Fruit fly (Drosophila melanogaster) whole organism, embryonic: ENCODE measurements around the gene TfAP-2.

Experiments used
- B-H2 ChIP-seq: fragments of 200-800 bp; sonication (Bioruptor generic); optimal IDR thresholded peaks from 2 replicates; lab custom pipeline; 2018; ENCODE audit warnings: missing biosample characterization, mild to moderate bottlenecking, missing genetic modification characterization
- Bgb ChIP-seq: fragments of 200-800 bp; sonication (Bioruptor generic); IDR thresholded peaks from 2 replicates; pipeline ENCODE4 v1.3.6; 2022; ENCODE audit warnings: missing biosample characterization, missing genetic modification characterization; ENCODE audit not compliant: partially characterized antibody
- CG10959 ChIP-seq: fragments of 200-800 bp; sonication (Bioruptor generic); IDR thresholded peaks from 2 replicates; pipeline ENCODE4 v1.3.6; 2022; ENCODE audit warnings: missing biosample characterization, missing genetic modification characterization
- CG11398 ChIP-seq: fragments of 200-800 bp; sonication (Bioruptor generic); optimal IDR thresholded peaks from 2 replicates; lab custom pipeline; 2016; ENCODE audit warnings: missing biosample characterization, missing genetic modification characterization
- CG14050 ChIP-seq: fragments of 200-800 bp; sonication (Bioruptor generic); IDR thresholded peaks from 3 replicates; pipeline ENCODE4 v1.3.6; 2022; ENCODE audit warnings: missing biosample characterization, missing genetic modification characterization
- CG15011 ChIP-seq: fragments of 200-800 bp; sonication (Bioruptor generic); optimal IDR thresholded peaks from 3 replicates; lab custom pipeline; 2018; ENCODE audit warnings: missing biosample characterization, mild to moderate bottlenecking, missing genetic modification characterization
- CG1529 ChIP-seq: fragments of 200-800 bp; sonication (Bioruptor generic); optimal IDR thresholded peaks from 3 replicates; lab custom pipeline; 2018; ENCODE audit warnings: missing biosample characterization, missing genetic modification characterization
- CG15601 ChIP-seq: fragments of 200-800 bp; sonication (Bioruptor generic); optimal IDR thresholded peaks from 3 replicates; lab custom pipeline; 2019; ENCODE audit warnings: missing biosample characterization, mild to moderate bottlenecking, missing genetic modification characterization, moderate library complexity
- CG1602 ChIP-seq: fragments of 200-800 bp; sonication (Bioruptor generic); optimal IDR thresholded peaks from 3 replicates; lab custom pipeline; 2016; ENCODE audit warnings: missing biosample characterization, missing genetic modification characterization
- CG16863 ChIP-seq: fragments of 200-800 bp; sonication (Bioruptor generic); optimal IDR thresholded peaks from 3 replicates; lab custom pipeline; 2016; ENCODE audit warnings: missing biosample characterization, missing genetic modification characterization
- CG17385 ChIP-seq: fragments of 200-800 bp; sonication (Bioruptor generic); optimal IDR thresholded peaks from 3 replicates; lab custom pipeline; 2018; ENCODE audit warnings: missing biosample characterization, mild to moderate bottlenecking, missing genetic modification characterization
- CG17568 ChIP-seq: fragments of 200-800 bp; sonication (Bioruptor generic); optimal IDR thresholded peaks from 2 replicates; lab custom pipeline; 2018; ENCODE audit warnings: missing biosample characterization, mild to moderate bottlenecking, missing genetic modification characterization, moderate library complexity
- CG1832 ChIP-seq: fragments of 200-800 bp; sonication (Bioruptor generic); optimal IDR thresholded peaks from 2 replicates; lab custom pipeline; 2017; ENCODE audit warnings: missing biosample characterization, mild to moderate bottlenecking, missing genetic modification characterization, inconsistent platforms
- CG2120 ChIP-seq: fragments of 200-800 bp; sonication (Bioruptor generic); optimal IDR thresholded peaks from 3 replicates; lab custom pipeline; 2016; ENCODE audit warnings: missing biosample characterization, missing genetic modification characterization
- CG3163 ChIP-seq: fragments of 200-800 bp; sonication (Bioruptor generic); optimal IDR thresholded peaks from 3 replicates; lab custom pipeline; 2016; ENCODE audit warnings: missing biosample characterization, missing genetic modification characterization
- CG32532 ChIP-seq: fragments of 200-800 bp; sonication (Bioruptor generic); IDR thresholded peaks from 2 replicates; pipeline ENCODE4 v1.3.6; 2022; ENCODE audit warnings: missing biosample characterization, missing genetic modification characterization
- CG4820 ChIP-seq: fragments of 200-800 bp; sonication (Bioruptor generic); optimal IDR thresholded peaks from 3 replicates; lab custom pipeline; 2016; ENCODE audit warnings: missing biosample characterization, missing genetic modification characterization
- CG5245 ChIP-seq: fragments of 200-800 bp; sonication (Bioruptor generic); optimal IDR thresholded peaks from 3 replicates; lab custom pipeline; 2016; ENCODE audit warnings: missing biosample characterization, missing genetic modification characterization
- CG6272 ChIP-seq: fragments of 200-800 bp; sonication (Bioruptor generic); IDR thresholded peaks from 2 replicates; pipeline ENCODE4 v1.3.6; 2022; ENCODE audit warnings: missing biosample characterization, missing genetic modification characterization
- CG6689 ChIP-seq: fragments of 200-800 bp; sonication (Bioruptor generic); IDR thresholded peaks from 2 replicates; pipeline ENCODE4 v1.3.6; 2022; ENCODE audit warnings: missing biosample characterization, missing genetic modification characterization
- CG6791 ChIP-seq: fragments of 200-800 bp; sonication (Bioruptor generic); IDR thresholded peaks from 3 replicates; pipeline ENCODE4 v1.3.6; 2022; ENCODE audit warnings: missing biosample characterization, missing genetic modification characterization; ENCODE audit not compliant: partially characterized antibody
- CG7372 ChIP-seq: fragments of 200-800 bp; sonication (Bioruptor generic); IDR thresholded peaks from 2 replicates; pipeline ENCODE4 v1.3.6; 2022; ENCODE audit warnings: missing biosample characterization, missing genetic modification characterization
- CG7556 ChIP-seq: fragments of 200-800 bp; sonication (Bioruptor generic); optimal IDR thresholded peaks from 2 replicates; lab custom pipeline; 2017; ENCODE audit warnings: missing biosample characterization, mild to moderate bottlenecking, missing genetic modification characterization
- CG7839 ChIP-seq: fragments of 200-800 bp; sonication (Bioruptor generic); optimal IDR thresholded peaks from 3 replicates; lab custom pipeline; 2018; ENCODE audit warnings: missing biosample characterization, mild to moderate bottlenecking, missing genetic modification characterization, moderate library complexity
- CG7928 ChIP-seq: fragments of 200-800 bp; sonication (Bioruptor generic); optimal IDR thresholded peaks from 2 replicates; lab custom pipeline; 2017; ENCODE audit warnings: missing biosample characterization, mild to moderate bottlenecking, missing genetic modification characterization
- CG9727 ChIP-seq: fragments of 200-800 bp; sonication (Bioruptor generic); optimal IDR thresholded peaks from 3 replicates; lab custom pipeline; 2017; ENCODE audit warnings: missing biosample characterization, mild to moderate bottlenecking, missing genetic modification characterization
- Dip2 ChIP-seq: fragments of 200-800 bp; sonication (Bioruptor generic); IDR thresholded peaks from 2 replicates; pipeline ENCODE4 v1.3.6; 2022; ENCODE audit warnings: missing biosample characterization, missing genetic modification characterization
- Dll ChIP-seq: fragments of 200-800 bp; sonication (Bioruptor generic); IDR thresholded peaks from 4 replicates; pipeline ENCODE4 v1.3.6; 2022; ENCODE audit warnings: missing biosample characterization, missing genetic modification characterization; ENCODE audit not compliant: partially characterized antibody
- Doc3 ChIP-seq: fragments of 200-800 bp; sonication (Bioruptor generic); IDR thresholded peaks from 3 replicates; pipeline ENCODE4 v1.3.6; 2022; ENCODE audit warnings: missing biosample characterization, missing genetic modification characterization; ENCODE audit not compliant: partially characterized antibody
- Elba2 ChIP-seq: fragments of 200-800 bp; sonication (Bioruptor generic); optimal IDR thresholded peaks from 3 replicates; lab custom pipeline; 2016; ENCODE audit warnings: missing biosample characterization, missing genetic modification characterization
- HLH4C ChIP-seq: fragments of 200-800 bp; sonication (Bioruptor generic); IDR thresholded peaks from 3 replicates; pipeline ENCODE4 v1.3.6; 2022; ENCODE audit warnings: missing biosample characterization, missing genetic modification characterization; ENCODE audit not compliant: partially characterized antibody
- Hey ChIP-seq: fragments of 200-800 bp; sonication (Bioruptor generic); optimal IDR thresholded peaks from 3 replicates; lab custom pipeline; 2018; ENCODE audit warnings: missing biosample characterization, mild to moderate bottlenecking, missing genetic modification characterization
- Hr39 ChIP-seq: fragments of >200 bp; optimal IDR thresholded peaks from 2 replicates; lab custom pipeline; 2017
- Lhr ChIP-seq: fragments of 200-800 bp; sonication (Bioruptor generic); optimal IDR thresholded peaks from 3 replicates; lab custom pipeline; 2017; ENCODE audit warnings: mild to moderate bottlenecking, missing biosample characterization, missing genetic modification reagents, missing genetic modification characterization
- Lpt ChIP-seq: fragments of >200 bp; optimal IDR thresholded peaks from 2 replicates; lab custom pipeline; 2018; ENCODE audit warnings: missing biosample characterization, missing genetic modification characterization
- Myb ChIP-seq: fragments of 200-800 bp; sonication (Bioruptor generic); optimal IDR thresholded peaks from 2 replicates; lab custom pipeline; 2016; ENCODE audit warnings: missing biosample characterization, missing genetic modification characterization
- NC2α ChIP-seq: fragments of 200-800 bp; sonication (Bioruptor generic); optimal IDR thresholded peaks from 2 replicates; lab custom pipeline; 2016; ENCODE audit warnings: missing biosample characterization, missing genetic modification characterization
- ab ChIP-seq: fragments of 200-800 bp; sonication (Bioruptor generic); optimal IDR thresholded peaks from 2 replicates; lab custom pipeline; 2016; ENCODE audit warnings: missing biosample characterization, missing genetic modification characterization
- cas ChIP-seq: fragments of 200-800 bp; sonication (Bioruptor generic); IDR thresholded peaks from 2 replicates; pipeline ENCODE4 v1.3.6; 2022; ENCODE audit warnings: missing biosample characterization, missing genetic modification characterization
- cato ChIP-seq: fragments of 200-800 bp; sonication (Bioruptor generic); optimal IDR thresholded peaks from 2 replicates; lab custom pipeline; 2016; ENCODE audit warnings: missing biosample characterization, missing genetic modification characterization, borderline replicate concordance
- dm ChIP-seq: fragments of 200-800 bp; sonication (Bioruptor generic); optimal IDR thresholded peaks from 3 replicates; lab custom pipeline; 2016; ENCODE audit warnings: missing biosample characterization, missing genetic modification characterization
- hb ChIP-seq: fragments of 200-800 bp; sonication (Bioruptor generic); IDR thresholded peaks from 3 replicates; pipeline ENCODE4 v1.3.6; 2022; ENCODE audit warnings: missing biosample characterization, missing genetic modification characterization; ENCODE audit not compliant: partially characterized antibody
- hbn ChIP-seq: fragments of 200-800 bp; sonication (Bioruptor generic); IDR thresholded peaks from 2 replicates; pipeline ENCODE4 v1.3.6; 2022; ENCODE audit warnings: missing biosample characterization, missing genetic modification characterization; ENCODE audit not compliant: partially characterized antibody
- mld ChIP-seq: fragments of 200-800 bp; sonication (Bioruptor generic); IDR thresholded peaks from 3 replicates; pipeline ENCODE4 v1.3.6; 2022; ENCODE audit warnings: missing biosample characterization, missing genetic modification characterization; ENCODE audit not compliant: partially characterized antibody
- nmo ChIP-seq: fragments of 200-800 bp; sonication (Bioruptor generic); optimal IDR thresholded peaks from 2 replicates; lab custom pipeline; 2018; ENCODE audit warnings: missing biosample characterization, mild to moderate bottlenecking, missing genetic modification characterization, moderate library complexity
- run ChIP-seq: fragments of 200-800 bp; sonication (Bioruptor generic); optimal IDR thresholded peaks from 3 replicates; lab custom pipeline; 2018; ENCODE audit warnings: missing biosample characterization, mild to moderate bottlenecking, missing genetic modification characterization
- salm ChIP-seq: fragments of 200-800 bp; sonication (Bioruptor generic); optimal IDR thresholded peaks from 2 replicates; lab custom pipeline; 2018; ENCODE audit warnings: missing biosample characterization, mild to moderate bottlenecking, missing genetic modification characterization
- seq ChIP-seq: fragments of 200-800 bp; sonication (Bioruptor generic); IDR thresholded peaks from 2 replicates; pipeline ENCODE4 v1.3.6; 2022; ENCODE audit warnings: missing biosample characterization, missing genetic modification characterization
- slou ChIP-seq: fragments of 200-800 bp; sonication (Bioruptor generic); optimal IDR thresholded peaks from 3 replicates; lab custom pipeline; 2016; ENCODE audit warnings: missing biosample characterization, missing genetic modification characterization
- stwl ChIP-seq: fragments of 200-800 bp; sonication (Bioruptor generic); optimal IDR thresholded peaks from 3 replicates; lab custom pipeline; 2018; ENCODE audit warnings: missing biosample characterization, mild to moderate bottlenecking, missing genetic modification characterization, moderate library complexity
- tx ChIP-seq: fragments of 200-800 bp; sonication (Bioruptor generic); optimal IDR thresholded peaks from 2 replicates; lab custom pipeline; 2016; ENCODE audit warnings: missing biosample characterization, missing genetic modification characterization

The TfAP-2 gene

dm6 chr3L:21604265-21604664 is 17.6 kb downstream of the TfAP-2 start (continued):
- TF ChIP-seq CG14050 (GFP tag; lab: Robert Waterston, UW) = no peak
- no peak for TF ChIP-seq stwl (tag; lab: Kevin White, UChicago)
- TF ChIP-seq CG11398 = peak; percentile 32
- no peak for TF ChIP-seq CG7372 (GFP tag; lab: Robert Waterston, UW)
- peak; percentile 78 for TF ChIP-seq Myb (GFP tag; lab: Kevin White, UChicago)
- TF ChIP-seq CG16863 = peak; percentile 68
- no peak for TF ChIP-seq Dll (GFP tag; lab: Robert Waterston, UW)
- no peak for TF ChIP-seq CG7556 (GFP tag; lab: Kevin White, UChicago)
- no peak for TF ChIP-seq salm (tag; lab: Kevin White, UChicago)
- no peak for TF ChIP-seq CG15011 (GFP tag; lab: Kevin White, UChicago)
- no peak for TF ChIP-seq cas (GFP tag; lab: Robert Waterston, UW)
- no peak for TF ChIP-seq B-H2 (GFP tag; lab: Kevin White, UChicago)
- TF ChIP-seq CG7839 = no peak
- peak; percentile 23 for TF ChIP-seq CG17385 (GFP tag; lab: Kevin White, UChicago)
- TF ChIP-seq ab (GFP tag; lab: Kevin White, UChicago) = no peak
- TF ChIP-seq seq (GFP tag; lab: Robert Waterston, UW) = no peak
- TF ChIP-seq CG6689 (GFP tag; lab: Robert Waterston, UW) = no peak
- TF ChIP-seq CG7928 (GFP tag; lab: Kevin White, UChicago) = no peak
- TF ChIP-seq Lpt = no peak
- TF ChIP-seq mld (GFP tag; lab: Robert Waterston, UW) = no peak
- TF ChIP-seq CG32532 (GFP tag; lab: Robert Waterston, UW) = peak; percentile 83; the same call in 1 of the 2 replicates
- TF ChIP-seq slou (GFP tag; lab: Kevin White, UChicago) = peak; percentile 1
- peak; percentile 47 for TF ChIP-seq Elba2 (GFP tag; lab: Kevin White, UChicago)
- TF ChIP-seq CG1602 (GFP tag; lab: Kevin White, UChicago) = peak; percentile 63
- TF ChIP-seq Lhr (GFP tag; lab: Kevin White, UChicago) = peak; percentile 87
- no peak for TF ChIP-seq nmo (GFP tag; lab: Kevin White, UChicago)
- TF ChIP-seq Hr39 (lab: Kevin White, UChicago) = no peak
- peak; percentile 19 for TF ChIP-seq CG15601 (tag; lab: Kevin White, UChicago)
- TF ChIP-seq CG6272 = no peak
- 0 out of 3 replicates have a peak, but pooled peaks have one; percentile 32 for TF ChIP-seq hb (GFP tag; lab: Robert Waterston, UW)
- no peak for TF ChIP-seq CG17568 (GFP tag; lab: Kevin White, UChicago)
- TF ChIP-seq CG4820 (GFP tag; lab: Kevin White, UChicago) = peak; percentile 52
- TF ChIP-seq dm (GFP tag; lab: Kevin White, UChicago) = peak; percentile 31
- TF ChIP-seq tx (GFP tag; lab: Kevin White, UChicago) = peak; percentile 4
- peak; percentile 82 for TF ChIP-seq Bgb (GFP tag; lab: Robert Waterston, UW)
- no peak for TF ChIP-seq run (tag; lab: Kevin White, UChicago)
- TF ChIP-seq Doc3 (GFP tag; lab: Robert Waterston, UW) = no peak
- no peak for TF ChIP-seq CG1529 (GFP tag; lab: Kevin White, UChicago)
- TF ChIP-seq cato (GFP tag; lab: Kevin White, UChicago) = no peak
- no peak for TF ChIP-seq CG9727 (GFP tag; lab: Kevin White, UChicago)
- TF ChIP-seq HLH4C (GFP tag; lab: Robert Waterston, UW) = 0 out of 3 replicates have a peak, but pooled peaks have one; percentile 17
- TF ChIP-seq CG3163 (GFP tag; lab: Kevin White, UChicago) = peak; percentile 97
- no peak for TF ChIP-seq CG1832 (GFP tag; lab: Kevin White, UChicago)
- peak; percentile 64 for TF ChIP-seq CG10959 (GFP tag; lab: Robert Waterston, UW)
- no peak for TF ChIP-seq hbn (GFP tag; lab: Robert Waterston, UW)
- no peak for TF ChIP-seq NC2α (GFP tag; lab: Kevin White, UChicago)
- peak; percentile 77 for TF ChIP-seq CG6791 (GFP tag; lab: Robert Waterston, UW)
- TF ChIP-seq Dip2 (GFP tag; lab: Robert Waterston, UW) = peak; percentile 99
- peak; percentile 75 for TF ChIP-seq CG5245 (GFP tag; lab: Kevin White, UChicago)
- no peak for TF ChIP-seq Hey (tag; lab: Kevin White, UChicago)
- peak; percentile 64 for TF ChIP-seq CG2120 (GFP tag; lab: Kevin White, UChicago)
